Worm (Caenorhabditis elegans) whole organism, late embryonic: ENCODE results near the gene gei-14.
A peak's percentile ranks its signal among the peaks of the same experiment; 100 is the strongest.

Experiments used
- C08G9.2 ChIP-seq: sonication (generic microtip); optimal IDR thresholded peaks from 2 replicates; lab custom pipeline; 2016; ENCODE audit warnings: mild to moderate bottlenecking, missing genetic modification characterization, moderate library complexity, missing compliant biosample characterization
- C38D4.7 ChIP-seq: fragments of 200-800 bp; sonication (Bioruptor generic); optimal IDR thresholded peaks from 2 replicates; lab custom pipeline; 2018; ENCODE audit warnings: mild to moderate bottlenecking, missing genetic modification characterization, moderate library complexity, missing compliant biosample characterization
- F13H6.1 ChIP-seq: sonication (generic microtip); optimal IDR thresholded peaks from 2 replicates; lab custom pipeline; 2016; ENCODE audit warnings: missing genetic modification characterization, missing compliant biosample characterization
- K02D7.2 ChIP-seq: sonication (generic microtip); optimal IDR thresholded peaks from 2 replicates; lab custom pipeline; 2017; ENCODE audit warnings: mild to moderate bottlenecking, missing genetic modification characterization, missing compliant biosample characterization
- Y22D7AL.16 ChIP-seq: sonication (generic microtip); optimal IDR thresholded peaks from 2 replicates; lab custom pipeline; 2016; ENCODE audit warnings: missing genetic modification characterization, missing compliant biosample characterization
- ceh-14 ChIP-seq: sonication (generic microtip); optimal IDR thresholded peaks from 2 replicates; lab custom pipeline; 2016; ENCODE audit warnings: missing genotype, missing genetic modification characterization, missing compliant biosample characterization
- ceh-18 ChIP-seq: sonication (generic microtip); optimal IDR thresholded peaks from 2 replicates; lab custom pipeline; 2016; ENCODE audit warnings: missing genetic modification characterization, missing compliant biosample characterization
- ceh-19 ChIP-seq: fragments of 200-800 bp; sonication (Bioruptor generic); optimal IDR thresholded peaks from 2 replicates; lab custom pipeline; 2018; ENCODE audit warnings: mild to moderate bottlenecking, missing genetic modification characterization, missing compliant biosample characterization
- ceh-2 ChIP-seq: sonication (generic microtip); optimal IDR thresholded peaks from 2 replicates; lab custom pipeline; 2016; ENCODE audit warnings: missing genotype, missing genetic modification characterization, missing compliant biosample characterization
- ceh-22 ChIP-seq: sonication (generic microtip); optimal IDR thresholded peaks from 2 replicates; lab custom pipeline; 2017; ENCODE audit warnings: missing biosample characterization, missing genetic modification characterization
- ceh-24 ChIP-seq: sonication (generic microtip); optimal IDR thresholded peaks from 2 replicates; lab custom pipeline; 2016; ENCODE audit warnings: mild to moderate bottlenecking, missing genetic modification characterization, missing compliant biosample characterization
- ceh-30 ChIP-seq: fragments of 150-350 bp; optimal IDR thresholded peaks from 2 replicates; lab custom pipeline; 2014; ENCODE audit warnings: missing biosample characterization, missing genetic modification characterization
- ceh-31 ChIP-seq: sonication (generic microtip); optimal IDR thresholded peaks from 2 replicates; lab custom pipeline; 2016; ENCODE audit warnings: missing genetic modification characterization, missing compliant biosample characterization
- ceh-45 ChIP-seq: fragments of 200-800 bp; sonication (Bioruptor generic); IDR thresholded peaks from 2 replicates; pipeline ENCODE4 v1.3.6; 2022; ENCODE audit warnings: missing genetic modification reagents, missing genetic modification characterization, missing compliant biosample characterization
- dmd-4 ChIP-seq: sonication (generic microtip); optimal IDR thresholded peaks from 2 replicates; lab custom pipeline; 2016; ENCODE audit warnings: borderline replicate concordance, missing genetic modification characterization, missing compliant biosample characterization
- dve-1 ChIP-seq: sonication (generic microtip); optimal IDR thresholded peaks from 2 replicates; lab custom pipeline; 2017; ENCODE audit warnings: antibody characterized with exemption, mild to moderate bottlenecking, missing genetic modification characterization, missing compliant biosample characterization
- elt-2 ChIP-seq: sonication (generic microtip); optimal IDR thresholded peaks from 2 replicates; lab custom pipeline; 2016; ENCODE audit warnings: missing genetic modification reagents, missing genetic modification characterization, missing compliant biosample characterization
- ets-4 ChIP-seq: sonication (generic microtip); optimal IDR thresholded peaks from 2 replicates; lab custom pipeline; 2016; ENCODE audit warnings: missing genetic modification characterization, missing compliant biosample characterization
- fax-1 ChIP-seq: sonication (generic microtip); optimal IDR thresholded peaks from 2 replicates; lab custom pipeline; 2016; ENCODE audit warnings: missing genotype, missing genetic modification characterization, missing compliant biosample characterization
- fkh-6 ChIP-seq: sonication (generic microtip); optimal IDR thresholded peaks from 2 replicates; lab custom pipeline; 2016; ENCODE audit warnings: missing genetic modification characterization, missing compliant biosample characterization
- hlh-13 ChIP-seq: fragments of 200-800 bp; sonication (Bioruptor generic); optimal IDR thresholded peaks from 2 replicates; lab custom pipeline; 2018; ENCODE audit warnings: mild to moderate bottlenecking, missing genetic modification characterization, missing compliant biosample characterization
- hlh-6 ChIP-seq: sonication (generic microtip); optimal IDR thresholded peaks from 2 replicates; lab custom pipeline; 2016; ENCODE audit warnings: missing genotype, missing genetic modification characterization, missing compliant biosample characterization
- hlh-8 ChIP-seq: sonication (generic microtip); optimal IDR thresholded peaks from 2 replicates; lab custom pipeline; 2016; ENCODE audit warnings: missing genotype, missing genetic modification characterization, missing compliant biosample characterization
- lim-6 ChIP-seq: sonication (generic microtip); optimal IDR thresholded peaks from 2 replicates; lab custom pipeline; 2016; ENCODE audit warnings: missing genetic modification characterization, missing compliant biosample characterization
- lin-11 ChIP-seq: fragments of 200-800 bp; sonication (Bioruptor generic); optimal IDR thresholded peaks from 2 replicates; lab custom pipeline; 2018; ENCODE audit warnings: mild to moderate bottlenecking, missing genetic modification characterization, missing compliant biosample characterization
- madf-2 ChIP-seq: sonication (generic microtip); optimal IDR thresholded peaks from 2 replicates; lab custom pipeline; 2017; ENCODE audit warnings: missing genetic modification characterization, missing compliant biosample characterization
- mec-3 ChIP-seq: sonication (generic microtip); optimal IDR thresholded peaks from 2 replicates; lab custom pipeline; 2016; ENCODE audit warnings: borderline replicate concordance, missing genetic modification characterization, missing compliant biosample characterization
- nhr-232 ChIP-seq: sonication (generic microtip); optimal IDR thresholded peaks from 2 replicates; lab custom pipeline; 2016; ENCODE audit warnings: missing genetic modification characterization, missing compliant biosample characterization
- npax-4 ChIP-seq: sonication (generic microtip); optimal IDR thresholded peaks from 2 replicates; lab custom pipeline; 2016; ENCODE audit warnings: missing genetic modification characterization, missing compliant biosample characterization
- pax-1 ChIP-seq: fragments of 150-350 bp; optimal IDR thresholded peaks from 2 replicates; lab custom pipeline; 2014; ENCODE audit warnings: missing biosample characterization, missing genetic modification characterization
- pqm-1 ChIP-seq: sonication (generic microtip); optimal IDR thresholded peaks from 2 replicates; lab custom pipeline; 2016; ENCODE audit warnings: missing genetic modification characterization, missing compliant biosample characterization
- ref-2 ChIP-seq: sonication (generic microtip); optimal IDR thresholded peaks from 2 replicates; lab custom pipeline; 2016; ENCODE audit warnings: missing genetic modification characterization, missing compliant biosample characterization
- rnt-1 ChIP-seq: sonication (generic microtip); optimal IDR thresholded peaks from 2 replicates; lab custom pipeline; 2016; ENCODE audit warnings: missing genetic modification characterization, missing compliant biosample characterization
- sdc-2 ChIP-seq: sonication (generic microtip); optimal IDR thresholded peaks from 2 replicates; lab custom pipeline; 2016; ENCODE audit warnings: missing genotype, missing genetic modification characterization, missing compliant biosample characterization
- sox-4 ChIP-seq: sonication (generic microtip); optimal IDR thresholded peaks from 2 replicates; lab custom pipeline; 2017; ENCODE audit warnings: mild to moderate bottlenecking, missing genetic modification characterization, inconsistent platforms, missing compliant biosample characterization
- tbx-2 ChIP-seq: sonication (generic microtip); optimal IDR thresholded peaks from 2 replicates; lab custom pipeline; 2016; ENCODE audit warnings: missing genetic modification characterization, missing compliant biosample characterization
- tbx-7 ChIP-seq: sonication (generic microtip); optimal IDR thresholded peaks from 2 replicates; lab custom pipeline; 2016; ENCODE audit warnings: missing genotype, missing genetic modification characterization, missing compliant biosample characterization
- ttx-3 ChIP-seq: sonication (generic microtip); optimal IDR thresholded peaks from 2 replicates; lab custom pipeline; 2016; ENCODE audit warnings: missing genetic modification reagents, missing genetic modification characterization, missing compliant biosample characterization
- unc-3 ChIP-seq, 2 experiments: fragments of 200-800 bp in 1 of 2; sonication (Bioruptor generic) in 1 of 2; sonication (generic microtip) in 1 of 2; conservative IDR thresholded peaks in 1 of 2; optimal IDR thresholded peaks in 1 of 2; 2 replicates each; pipeline versions ENCODE4 v1.3.6 to Lab custom; 2016 to 2022; ENCODE audit warnings: missing compliant biosample characterization in 2 of 2, missing genetic modification characterization in 2 of 2, missing genetic modification reagents in 1 of 2
- unc-42 ChIP-seq: sonication (generic microtip); optimal IDR thresholded peaks from 2 replicates; lab custom pipeline; 2016; ENCODE audit warnings: missing genotype, missing genetic modification characterization, missing compliant biosample characterization
- zip-5 ChIP-seq: sonication (generic microtip); optimal IDR thresholded peaks from 2 replicates; lab custom pipeline; 2016; ENCODE audit warnings: missing genetic modification characterization, missing compliant biosample characterization
- ztf-16 ChIP-seq: sonication (generic microtip); optimal IDR thresholded peaks from 2 replicates; lab custom pipeline; 2017; ENCODE audit warnings: missing genetic modification characterization, missing compliant biosample characterization

The gei-14 gene

DNA sequence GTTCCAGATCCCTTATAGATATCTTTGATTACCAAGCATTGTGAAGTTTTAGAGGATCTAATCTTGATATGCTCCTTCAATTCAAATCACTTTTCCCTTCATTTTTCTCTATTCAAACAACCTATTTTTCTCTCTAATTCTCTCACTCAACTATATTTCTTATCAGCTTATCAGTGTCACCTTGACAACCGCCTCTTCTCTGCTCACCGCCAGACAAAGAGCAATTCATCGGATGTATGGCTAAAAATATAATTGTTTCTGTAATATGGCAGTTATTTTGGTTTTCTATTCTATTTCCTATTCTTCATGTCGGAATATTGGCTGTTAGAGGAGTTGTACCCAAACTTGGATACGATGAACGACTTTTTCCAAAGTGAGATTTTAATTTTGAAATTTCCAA, 26.3 kb downstream of the gei-14 start:
- TF ChIP-seq madf-2 (tag; lab: Kevin White, UChicago): no peak
- TF ChIP-seq ceh-24 (tag; lab: Kevin White, UChicago): no peak
- peak; percentile 55 for TF ChIP-seq elt-2
- TF ChIP-seq hlh-13 (GFP tag; lab: Kevin White, UChicago): no peak
- no peak for TF ChIP-seq mec-3 (tag; lab: Kevin White, UChicago)
- no peak for TF ChIP-seq hlh-8
- no peak for TF ChIP-seq ceh-2 (tag; lab: Kevin White, UChicago)
- TF ChIP-seq zip-5 (tag; lab: Kevin White, UChicago): no peak
- TF ChIP-seq, all 69 proteins: peak for 1

DNA sequence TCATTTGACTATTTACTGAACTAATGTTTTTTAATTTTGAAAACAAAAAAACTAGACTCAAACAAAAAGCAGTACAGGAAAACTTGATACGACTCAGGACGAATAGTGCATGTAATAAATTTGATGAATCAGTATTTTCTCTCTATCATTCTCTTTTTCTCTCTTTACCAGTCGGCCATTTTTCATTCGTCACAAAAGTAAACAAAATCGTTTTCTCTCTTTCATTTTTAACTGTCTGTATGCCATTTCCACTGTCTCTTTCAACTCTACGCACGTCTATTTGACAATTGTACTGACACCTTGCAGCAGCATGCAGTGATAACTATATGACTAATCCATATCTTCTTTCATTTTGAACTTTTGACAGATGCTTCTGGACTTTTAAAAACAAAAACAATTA, 27.3 kb downstream of the gei-14 start, which contains the start of the genes F35C11.2 and F35C11.4:
Gene F35C11.2 (minus strand): TSS at position 90 of the 400 bp plus-strand sequence.
Gene F35C11.4 (plus strand): TSS at position 260 of the 400 bp plus-strand sequence.
- TF ChIP-seq sdc-2 (tag; lab: Kevin White, UChicago) (no peak), hlh-6 (no peak), hlh-8 (no peak), dve-1 (tag; lab: Kevin White, UChicago) (no peak), unc-42 (tag; lab: Kevin White, UChicago) (no peak), ets-4 (tag; lab: Kevin White, UChicago) (no peak), ceh-30 (tag; lab: Kevin White, UChicago) (no peak), C08G9.2 (no peak), ceh-45 (GFP tag; lab: Robert Waterston, UW) (no peak), K02D7.2 (tag; lab: Kevin White, UChicago) (no peak), fkh-6 (tag; lab: Kevin White, UChicago) (no peak), lim-6 (tag; lab: Kevin White, UChicago) (no peak), pax-1 (tag; lab: Kevin White, UChicago) (no peak), ceh-31 (tag; lab: Kevin White, UChicago) (no peak), ref-2 (no peak), F13H6.1 (no peak)

DNA sequence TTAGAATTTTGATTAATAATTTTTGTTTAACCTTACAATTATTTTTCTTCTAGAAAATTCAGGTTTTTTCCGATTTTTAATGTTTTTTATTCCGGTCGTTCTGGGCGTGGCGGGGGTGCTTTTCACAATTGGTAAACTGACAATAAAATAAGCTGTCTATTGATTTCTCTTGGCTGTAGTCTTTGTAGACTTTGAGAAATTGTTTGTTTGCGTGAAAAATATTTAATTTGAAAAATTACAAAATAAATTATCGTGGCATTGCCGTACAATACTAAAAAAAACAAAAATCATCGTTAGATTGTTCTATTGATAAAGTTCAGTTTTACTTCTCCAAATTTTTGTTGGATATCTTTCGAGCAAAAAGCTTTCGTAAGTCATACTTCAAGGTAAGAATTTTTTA, 29.6 kb downstream of the gei-14 start, which contains the start of gene F35C11.3:
Gene F35C11.3 (plus strand): TSS at position 301 of the 400 bp plus-strand sequence.
- TF ChIP-seq fax-1 (tag; lab: Kevin White, UChicago) (no peak), ztf-16 (no peak), dve-1 (tag; lab: Kevin White, UChicago) (no peak)

DNA sequence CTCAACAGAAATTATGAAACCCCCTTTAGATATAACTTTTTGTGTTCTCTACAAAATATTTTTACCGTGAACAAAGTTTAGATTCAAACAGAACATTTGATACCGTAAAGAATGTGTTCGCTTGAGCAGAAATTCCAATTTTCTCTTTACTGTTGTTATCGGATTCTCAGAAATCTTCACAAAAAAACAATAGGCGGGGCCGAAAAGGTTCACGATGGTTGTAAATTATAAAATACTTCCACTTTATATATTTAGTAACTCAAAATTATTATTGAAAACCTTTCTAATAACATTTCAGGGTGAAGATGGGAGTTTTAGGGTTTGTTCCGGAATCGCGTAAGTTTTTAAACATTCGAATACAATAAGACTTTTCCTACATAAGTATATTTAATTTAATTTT, 37.9 kb downstream of the gei-14 start, which contains the start of gene nlp-5:
Gene nlp-5 (plus strand): TSS at position 301 of the 400 bp plus-strand sequence.
- TF ChIP-seq lin-11 (tag; lab: Kevin White, UChicago) (no peak), sox-4 (tag; lab: Kevin White, UChicago) (no peak), ttx-3 (no peak), npax-4 (tag; lab: Kevin White, UChicago) (no peak), nhr-232 (no peak), ceh-18 (no peak), Y22D7AL.16 (tag; lab: Kevin White, UChicago) (no peak)

DNA sequence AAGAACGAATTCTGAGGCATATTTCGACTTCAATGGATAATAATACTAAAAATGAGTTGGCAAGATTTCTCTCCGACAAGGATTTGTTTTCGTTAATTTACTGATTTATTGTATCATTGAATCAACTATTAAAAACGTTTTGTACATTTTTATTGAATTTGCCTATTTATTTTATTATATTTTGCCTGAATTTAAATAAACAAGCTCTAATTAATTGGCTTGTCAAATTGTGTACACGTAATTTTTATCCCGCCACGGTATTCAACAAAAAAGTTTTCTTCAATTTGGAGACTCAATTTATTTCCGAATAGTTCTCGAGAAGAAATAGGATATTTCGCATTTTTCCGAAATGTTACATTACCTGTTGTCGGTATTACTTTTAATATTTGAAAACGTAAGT, 43.5 kb downstream of the gei-14 start, which contains the start of gene M110.7:
Gene M110.7 (plus strand): TSS at position 301 of the 400 bp plus-strand sequence.
- TF ChIP-seq rnt-1 (tag; lab: Kevin White, UChicago): no peak
- no peak for TF ChIP-seq tbx-2 (tag; lab: Kevin White, UChicago)
- TF ChIP-seq tbx-7 (tag; lab: Kevin White, UChicago): no peak
- no peak for TF ChIP-seq pqm-1 (tag; lab: Kevin White, UChicago)
- TF ChIP-seq ceh-19 (GFP tag; lab: Kevin White, UChicago): no peak
- TF ChIP-seq fkh-6 (tag; lab: Kevin White, UChicago): no peak
- TF ChIP-seq unc-3 (GFP tag; conservative IDR thresholded peaks at IDR 0.05; lab: Robert Waterston, UW): no peak
- TF ChIP-seq unc-3 (tag; optimal IDR thresholded peaks at IDR 0.05; lab: Kevin White, UChicago): no peak
- no peak for TF ChIP-seq dmd-4 (tag; lab: Kevin White, UChicago)
- no peak for TF ChIP-seq Y22D7AL.16 (tag; lab: Kevin White, UChicago)
- TF ChIP-seq ceh-24 (tag; lab: Kevin White, UChicago): no peak
- no peak for TF ChIP-seq madf-2 (tag; lab: Kevin White, UChicago)
- no peak for TF ChIP-seq ceh-45 (GFP tag; lab: Robert Waterston, UW)
- TF ChIP-seq ceh-22 (tag; lab: Kevin White, UChicago): no peak
- TF ChIP-seq sdc-2 (tag; lab: Kevin White, UChicago): no peak
- TF ChIP-seq ceh-14 (tag; lab: Kevin White, UChicago): no peak
- TF ChIP-seq sox-4 (tag; lab: Kevin White, UChicago): no peak
- no peak for TF ChIP-seq dve-1 (tag; lab: Kevin White, UChicago)
- no peak for TF ChIP-seq C38D4.7 (GFP tag; lab: Kevin White, UChicago)
